Worm (Caenorhabditis elegans) whole organism, young adult: ENCODE measurements around the gene srw-103.

ENCODE experiments used
- B0261.1 ChIP-seq: sonication (generic microtip); optimal IDR thresholded peaks from 2 replicates; lab custom pipeline; 2016; ENCODE audit warnings: mild to moderate bottlenecking, missing genetic modification characterization, moderate library complexity, missing compliant biosample characterization
- Y67H2A.10 ChIP-seq: fragments of 200-800 bp; sonication (Bioruptor generic); conservative IDR thresholded peaks from 2 replicates; pipeline ENCODE4 v1.3.6; 2022; ENCODE audit warnings: missing genetic modification reagents, missing genetic modification characterization, missing compliant biosample characterization
- ceh-100 ChIP-seq: fragments of 200-800 bp; sonication (Bioruptor generic); IDR thresholded peaks from 2 replicates; pipeline ENCODE4 v1.3.6; 2022; ENCODE audit warnings: missing genetic modification reagents, missing genetic modification characterization, missing compliant biosample characterization
- ceh-91 ChIP-seq: fragments of 200-800 bp; sonication (Bioruptor generic); IDR thresholded peaks from 2 replicates; pipeline ENCODE4 v1.3.6; 2022; ENCODE audit warnings: missing genetic modification reagents, missing genetic modification characterization, missing compliant biosample characterization
- gei-17 ChIP-seq: fragments of 200-800 bp; sonication (Bioruptor generic); optimal IDR thresholded peaks from 2 replicates; lab custom pipeline; 2018; ENCODE audit warnings: mild to moderate bottlenecking, missing genetic modification characterization, missing compliant biosample characterization
- him-1 ChIP-seq: sonication (generic microtip); optimal IDR thresholded peaks from 2 replicates; lab custom pipeline; 2016; ENCODE audit warnings: missing genotype, missing genetic modification reagents, missing genetic modification characterization, missing compliant biosample characterization
- hlh-26 ChIP-seq: fragments of 200-800 bp; sonication (Bioruptor generic); conservative IDR thresholded peaks from 2 replicates; pipeline ENCODE4 v1.3.6; 2022; ENCODE audit warnings: missing genetic modification reagents, missing genetic modification characterization, missing compliant biosample characterization
- lag-1 ChIP-seq: fragments of 200-800 bp; sonication (Bioruptor generic); IDR thresholded peaks from 2 replicates; pipeline ENCODE4 v1.3.6; 2022; ENCODE audit warnings: missing genetic modification reagents, missing genetic modification characterization, missing compliant biosample characterization
- lir-1 ChIP-seq: fragments of 200-800 bp; sonication (Bioruptor generic); conservative IDR thresholded peaks from 2 replicates; pipeline ENCODE4 v1.3.6; 2022; ENCODE audit warnings: missing genetic modification reagents, missing genetic modification characterization, missing compliant biosample characterization
- madf-10 ChIP-seq: sonication (generic microtip); optimal IDR thresholded peaks from 2 replicates; lab custom pipeline; 2016; ENCODE audit warnings: mild to moderate bottlenecking, missing genetic modification characterization, missing compliant biosample characterization
- unc-62 ChIP-seq: fragments of 150-350 bp; optimal IDR thresholded peaks from 2 replicates; lab custom pipeline; 2014; ENCODE audit warnings: missing biosample characterization, missing genetic modification reagents, missing genetic modification characterization
- ztf-3 ChIP-seq: fragments of 200-800 bp; sonication (Bioruptor generic); optimal IDR thresholded peaks from 2 replicates; lab custom pipeline; 2018; ENCODE audit warnings: mild to moderate bottlenecking, missing genetic modification characterization, missing compliant biosample characterization

- TF ChIP-seq ztf-3 (GFP tag; lab: Kevin White, UChicago) (no peak), lag-1 (GFP tag; lab: Robert Waterston, UW) (no peak), lir-1 (GFP tag; lab: Robert Waterston, UW) (no peak), unc-62 (GFP tag; lab: Kevin White, UChicago) (no peak), him-1 (tag; lab: Kevin White, UChicago) (no peak), B0261.1 (tag; lab: Kevin White, UChicago) (no peak), Y67H2A.10 (GFP tag; lab: Robert Waterston, UW) (no peak), madf-10 (no peak), ceh-100 (GFP tag; lab: Robert Waterston, UW) (no peak), hlh-26 (GFP tag; lab: Robert Waterston, UW) (no peak), ceh-91 (GFP tag; lab: Robert Waterston, UW) (no peak), gei-17 (GFP tag; lab: Kevin White, UChicago) (no peak)
Measured at ce11 chrV:1710909-1711308, 6.1 kb upstream of the srw-103 start, which contains the start of gene srw-100.
